Fruit fly (Drosophila melanogaster) whole organism, embryonic: ENCODE data around the gene CG12017.

ENCODE experiments used
- CG10366 ChIP-seq: fragments of 200-800 bp; sonication (Bioruptor generic); IDR thresholded peaks from 2 replicates; pipeline ENCODE4 v1.3.6; 2022; ENCODE audit warnings: missing biosample characterization, missing genetic modification characterization
- CG11696 ChIP-seq: fragments of 200-800 bp; sonication (Bioruptor generic); IDR thresholded peaks from 2 replicates; pipeline ENCODE4 v1.3.6; 2022; ENCODE audit warnings: missing biosample characterization, missing genetic modification characterization
- CG11723 ChIP-seq: fragments of 200-800 bp; sonication (Bioruptor generic); optimal IDR thresholded peaks from 2 replicates; lab custom pipeline; 2017; ENCODE audit warnings: missing biosample characterization, mild to moderate bottlenecking, missing genetic modification characterization
- CG12299 ChIP-seq: fragments of 200-800 bp; sonication (Bioruptor generic); optimal IDR thresholded peaks from 2 replicates; lab custom pipeline; 2018; ENCODE audit warnings: missing biosample characterization, mild to moderate bottlenecking, missing genetic modification characterization
- CG12659 ChIP-seq: fragments of 200-800 bp; sonication (Bioruptor generic); optimal IDR thresholded peaks from 3 replicates; lab custom pipeline; 2017; ENCODE audit warnings: mild to moderate bottlenecking, missing biosample characterization, missing genetic modification reagents, missing genetic modification characterization
- CG12769 ChIP-seq: fragments of 200-800 bp; sonication (Bioruptor generic); optimal IDR thresholded peaks from 2 replicates; lab custom pipeline; 2019; ENCODE audit warnings: missing biosample characterization, mild to moderate bottlenecking, missing genetic modification characterization, moderate library complexity
- CG12942 ChIP-seq: fragments of 200-800 bp; sonication (Bioruptor generic); optimal IDR thresholded peaks from 3 replicates; lab custom pipeline; 2016; ENCODE audit warnings: missing biosample characterization, missing genetic modification characterization
- CG13296 ChIP-seq: fragments of 200-800 bp; sonication (Bioruptor generic); optimal IDR thresholded peaks from 3 replicates; lab custom pipeline; 2018; ENCODE audit warnings: missing biosample characterization, mild to moderate bottlenecking, missing genetic modification characterization
- CG15011 ChIP-seq: fragments of 200-800 bp; sonication (Bioruptor generic); optimal IDR thresholded peaks from 3 replicates; lab custom pipeline; 2018; ENCODE audit warnings: missing biosample characterization, mild to moderate bottlenecking, missing genetic modification characterization
- CG15269 ChIP-seq: fragments of 200-800 bp; sonication (Bioruptor generic); optimal IDR thresholded peaks from 2 replicates; lab custom pipeline; 2018; ENCODE audit warnings: missing biosample characterization, mild to moderate bottlenecking, missing genetic modification characterization, moderate library complexity
- CG1647 ChIP-seq: fragments of 200-800 bp; sonication (Bioruptor generic); optimal IDR thresholded peaks from 3 replicates; lab custom pipeline; 2016; ENCODE audit warnings: missing biosample characterization, missing genetic modification characterization
- CG16813 ChIP-seq: fragments of 200-800 bp; sonication (Bioruptor generic); IDR thresholded peaks from 3 replicates; pipeline ENCODE4 v1.3.6; 2022; ENCODE audit warnings: missing biosample characterization, missing genetic modification characterization; ENCODE audit not compliant: partially characterized antibody
- CG17568 ChIP-seq: fragments of 200-800 bp; sonication (Bioruptor generic); optimal IDR thresholded peaks from 2 replicates; lab custom pipeline; 2018; ENCODE audit warnings: missing biosample characterization, mild to moderate bottlenecking, missing genetic modification characterization, moderate library complexity
- CG17829 ChIP-seq: fragments of 200-800 bp; optimal IDR thresholded peaks from 2 replicates; lab custom pipeline; 2019; ENCODE audit warnings: missing biosample characterization, mild to moderate bottlenecking, missing genetic modification characterization, moderate library complexity
- CG1832 ChIP-seq: fragments of 200-800 bp; sonication (Bioruptor generic); optimal IDR thresholded peaks from 2 replicates; lab custom pipeline; 2017; ENCODE audit warnings: missing biosample characterization, mild to moderate bottlenecking, missing genetic modification characterization, inconsistent platforms
- CG18619 ChIP-seq: fragments of 200-800 bp; sonication (Bioruptor generic); optimal IDR thresholded peaks from 3 replicates; lab custom pipeline; 2017; ENCODE audit warnings: missing biosample characterization, mild to moderate bottlenecking, missing genetic modification characterization
- CG30431 ChIP-seq: fragments of 200-800 bp; sonication (Bioruptor generic); optimal IDR thresholded peaks from 2 replicates; lab custom pipeline; 2017; ENCODE audit warnings: missing biosample characterization, missing genetic modification characterization
- CG3838 ChIP-seq: fragments of 200-800 bp; sonication (Bioruptor generic); optimal IDR thresholded peaks from 3 replicates; lab custom pipeline; 2016; ENCODE audit warnings: missing biosample characterization, missing genetic modification characterization
- CG3995 ChIP-seq: fragments of 200-800 bp; sonication (Bioruptor generic); optimal IDR thresholded peaks from 3 replicates; lab custom pipeline; 2016; ENCODE audit warnings: missing biosample characterization, missing genetic modification characterization
- CG4360 ChIP-seq: fragments of 200-800 bp; sonication (Bioruptor generic); IDR thresholded peaks from 2 replicates; pipeline ENCODE4 v1.3.6; 2022; ENCODE audit warnings: missing biosample characterization, missing genetic modification characterization
- CG5245 ChIP-seq: fragments of 200-800 bp; sonication (Bioruptor generic); optimal IDR thresholded peaks from 3 replicates; lab custom pipeline; 2016; ENCODE audit warnings: missing biosample characterization, missing genetic modification characterization
- CG6683 ChIP-seq: fragments of 200-800 bp; sonication (Bioruptor generic); optimal IDR thresholded peaks from 2 replicates; lab custom pipeline; 2017; ENCODE audit warnings: missing biosample characterization, mild to moderate bottlenecking, missing genetic modification characterization, missing genetic modification reagents
- CG6791 ChIP-seq: fragments of 200-800 bp; sonication (Bioruptor generic); IDR thresholded peaks from 3 replicates; pipeline ENCODE4 v1.3.6; 2022; ENCODE audit warnings: missing biosample characterization, missing genetic modification characterization; ENCODE audit not compliant: partially characterized antibody
- CG7271 ChIP-seq: fragments of 200-800 bp; sonication (Bioruptor generic); optimal IDR thresholded peaks from 2 replicates; lab custom pipeline; 2018; ENCODE audit warnings: missing biosample characterization, mild to moderate bottlenecking, missing genetic modification characterization, moderate library complexity
- CG7556 ChIP-seq: fragments of 200-800 bp; sonication (Bioruptor generic); optimal IDR thresholded peaks from 2 replicates; lab custom pipeline; 2017; ENCODE audit warnings: missing biosample characterization, mild to moderate bottlenecking, missing genetic modification characterization
- CG8765 ChIP-seq: fragments of 200-800 bp; sonication (Bioruptor generic); IDR thresholded peaks from 2 replicates; pipeline ENCODE4 v1.3.6; 2022; ENCODE audit warnings: missing biosample characterization, missing genetic modification characterization
- CG9215 ChIP-seq: fragments of 200-800 bp; sonication (Bioruptor generic); IDR thresholded peaks from 2 replicates; pipeline ENCODE4 v1.3.6; 2022; ENCODE audit warnings: missing biosample characterization, missing genetic modification characterization
- CHES-1-like ChIP-seq: fragments of 200-800 bp; sonication (Bioruptor generic); optimal IDR thresholded peaks from 2 replicates; lab custom pipeline; 2016; ENCODE audit warnings: missing biosample characterization, missing genetic modification characterization
- HmgD ChIP-seq: fragments of 200-800 bp; sonication (Bioruptor generic); optimal IDR thresholded peaks from 3 replicates; lab custom pipeline; 2016; ENCODE audit warnings: missing biosample characterization, missing genetic modification characterization
- Hr51 ChIP-seq, 2 experiments: fragments of 200-800 bp; sonication (Bioruptor generic); optimal IDR thresholded peaks; 2 replicates in 1 of 2; 3 replicates in 1 of 2; lab custom pipeline; 2016 to 2018; ENCODE audit warnings: missing biosample characterization in 2 of 2, missing genetic modification characterization in 2 of 2, mild to moderate bottlenecking in 1 of 2, moderate library complexity in 1 of 2
- Optix ChIP-seq: fragments of 200-800 bp; sonication (Bioruptor generic); IDR thresholded peaks from 3 replicates; pipeline ENCODE4 v1.3.6; 2022; ENCODE audit warnings: missing biosample characterization, missing genetic modification characterization
- ap ChIP-seq: fragments of 200-800 bp; sonication (Bioruptor generic); IDR thresholded peaks from 2 replicates; pipeline ENCODE4 v1.3.6; 2022; ENCODE audit warnings: missing biosample characterization, missing genetic modification characterization
- ato ChIP-seq: fragments of 200-800 bp; sonication (Bioruptor generic); IDR thresholded peaks from 2 replicates; pipeline ENCODE4 v1.3.6; 2022; ENCODE audit warnings: missing biosample characterization, missing genetic modification characterization; ENCODE audit not compliant: partially characterized antibody
- cg ChIP-seq: fragments of 200-800 bp; sonication (Bioruptor generic); optimal IDR thresholded peaks from 3 replicates; lab custom pipeline; 2019; ENCODE audit warnings: missing biosample characterization, mild to moderate bottlenecking, missing genetic modification characterization, moderate library complexity
- chn ChIP-seq: fragments of 200-800 bp; sonication (Bioruptor generic); optimal IDR thresholded peaks from 2 replicates; lab custom pipeline; 2016; ENCODE audit warnings: missing biosample characterization, missing genetic modification characterization
- fd64A ChIP-seq: fragments of 200-800 bp; sonication (Bioruptor generic); optimal IDR thresholded peaks from 3 replicates; lab custom pipeline; 2018; ENCODE audit warnings: missing biosample characterization, mild to moderate bottlenecking, missing genetic modification characterization
- her ChIP-seq: fragments of 200-800 bp; sonication (Bioruptor generic); optimal IDR thresholded peaks from 2 replicates; lab custom pipeline; 2016; ENCODE audit warnings: missing biosample characterization, missing genetic modification characterization
- jigr1 ChIP-seq: fragments of 200-800 bp; sonication (Bioruptor generic); IDR thresholded peaks from 3 replicates; pipeline ENCODE4 v1.3.6; 2022; ENCODE audit warnings: missing biosample characterization, missing genetic modification characterization
- kay ChIP-seq: fragments of 200-800 bp; sonication (Bioruptor generic); optimal IDR thresholded peaks from 2 replicates; lab custom pipeline; 2016; ENCODE audit warnings: missing biosample characterization, missing genetic modification characterization
- lbe ChIP-seq: fragments of 200-800 bp; sonication (Bioruptor generic); optimal IDR thresholded peaks from 2 replicates; lab custom pipeline; 2016; ENCODE audit warnings: missing biosample characterization, mild to moderate bottlenecking, missing genetic modification characterization
- org-1 ChIP-seq: fragments of 200-800 bp; sonication (Bioruptor generic); optimal IDR thresholded peaks from 2 replicates; lab custom pipeline; 2017; ENCODE audit warnings: missing biosample characterization, missing genetic modification characterization
- otp ChIP-seq: fragments of 200-800 bp; sonication (Bioruptor generic); IDR thresholded peaks from 3 replicates; pipeline ENCODE4, ENCODE4 v1.3.6; 2022; ENCODE audit warnings: missing biosample characterization, missing genetic modification characterization
- pan ChIP-seq, 4 experiments: fragments of >200 bp in 3 of 4; fragments of 200-800 bp in 1 of 4; sonication (Bioruptor generic) in 1 of 4; optimal IDR thresholded peaks in 3 of 4; IDR thresholded peaks in 1 of 4; 2 replicates each; pipeline versions ENCODE4 v1.3.6 to Lab custom; 2017 to 2022; ENCODE audit warnings: missing biosample characterization in 2 of 4, missing genetic modification characterization in 2 of 4, mixed read lengths in 1 of 4
- peb ChIP-seq: fragments of 200-800 bp; sonication (Bioruptor generic); IDR thresholded peaks from 2 replicates; pipeline ENCODE4 v1.3.6; 2022; ENCODE audit warnings: missing biosample characterization, missing genetic modification characterization
- ssp ChIP-seq: fragments of 200-800 bp; sonication (Bioruptor generic); IDR thresholded peaks from 2 replicates; pipeline ENCODE4 v1.3.6; 2022; ENCODE audit warnings: missing biosample characterization, missing genetic modification characterization
- tap ChIP-seq: fragments of 200-800 bp; optimal IDR thresholded peaks from 3 replicates; lab custom pipeline; 2019; ENCODE audit warnings: missing biosample characterization, mild to moderate bottlenecking, missing genetic modification characterization, moderate library complexity
- toy ChIP-seq: fragments of 200-800 bp; sonication (Bioruptor generic); IDR thresholded peaks from 2 replicates; pipeline ENCODE4 v1.3.6; 2022; ENCODE audit warnings: missing biosample characterization, missing genetic modification characterization
- trem ChIP-seq: fragments of 200-800 bp; optimal IDR thresholded peaks from 3 replicates; lab custom pipeline; 2019; ENCODE audit warnings: missing biosample characterization, mild to moderate bottlenecking, missing genetic modification characterization, moderate library complexity
- usp ChIP-seq: fragments of >200 bp; optimal IDR thresholded peaks from 2 replicates; lab custom pipeline; 2017; ENCODE audit warnings: missing biosample characterization, missing genetic modification characterization
- zfh1 ChIP-seq: fragments of 200-800 bp; sonication (Bioruptor generic); IDR thresholded peaks from 3 replicates; pipeline ENCODE4 v1.3.6; 2022; ENCODE audit warnings: missing biosample characterization, missing genetic modification characterization

The CG12017 gene

DNA sequence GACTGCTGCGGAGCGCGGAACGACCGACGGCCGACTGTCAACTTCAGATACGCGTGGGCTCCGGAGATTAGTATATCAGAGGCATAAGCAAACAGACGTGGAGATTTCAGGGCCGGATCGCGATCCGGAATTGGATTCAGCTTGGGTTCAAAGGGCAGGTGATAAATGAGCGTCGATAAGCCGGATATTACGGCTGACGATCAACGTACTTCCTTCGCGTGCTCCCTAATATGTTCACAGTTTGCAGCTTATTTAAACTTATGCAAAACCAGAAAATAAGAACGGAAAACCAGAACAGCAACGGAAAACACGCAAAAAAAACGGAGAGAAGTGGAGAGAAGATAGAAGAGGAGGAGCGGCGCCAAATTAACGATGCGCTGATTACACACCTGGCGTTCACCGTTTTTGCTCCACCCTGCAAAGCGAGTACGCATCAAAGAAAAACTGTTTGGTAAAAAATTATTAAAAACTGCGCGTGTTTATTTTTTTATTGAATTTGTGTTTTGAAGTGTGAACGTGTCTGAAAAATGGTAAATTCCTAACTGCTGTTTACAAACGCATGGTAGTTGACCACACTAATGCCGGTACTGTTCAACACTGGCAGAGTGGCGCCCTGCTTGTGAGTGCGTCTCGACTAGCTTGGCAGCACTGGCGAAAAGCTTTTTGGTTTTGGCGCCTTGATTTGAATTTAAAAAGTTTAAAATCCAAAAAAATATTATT lies 40.8 kb upstream of the CG12017 start, which contains the start of gene CG17746 (continued):
- TF ChIP-seq usp (GFP tag; lab: Kevin White, UChicago) = no peak
- no peak for TF ChIP-seq ap (GFP tag; lab: Robert Waterston, UW)
- TF ChIP-seq CHES-1-like (GFP tag; lab: Kevin White, UChicago) = peak; percentile 79
- peak; percentile 87 for TF ChIP-seq trem (tag; lab: Kevin White, UChicago)
- no peak for TF ChIP-seq CG1832 (GFP tag; lab: Kevin White, UChicago)
- TF ChIP-seq fd64A (GFP tag; lab: Kevin White, UChicago) = no peak
- TF ChIP-seq CG7271 (tag; lab: Kevin White, UChicago) = no peak
- no peak for TF ChIP-seq CG8765 (GFP tag; lab: Robert Waterston, UW)
- no peak for TF ChIP-seq CG12942 (GFP tag; lab: Kevin White, UChicago)
- peak; percentile 50; the same call in 1 of the 2 replicates for TF ChIP-seq ato
- no peak for TF ChIP-seq CG9215 (GFP tag; lab: Robert Waterston, UW)
- TF ChIP-seq pan (optimal IDR thresholded peaks at IDR 0.05; lab: Kevin White, UChicago) = no peak
- no peak for TF ChIP-seq pan (GFP tag; optimal IDR thresholded peaks at IDR 0.05 in 1 of 2, IDR thresholded peaks at IDR 0.05 in 1 of 2)
- no peak for TF ChIP-seq CG3838 (GFP tag; lab: Kevin White, UChicago)
- TF ChIP-seq CG15269 (tag; lab: Kevin White, UChicago) = no peak
- no peak for TF ChIP-seq CG4360 (GFP tag; lab: Robert Waterston, UW)
- TF ChIP-seq CG30431 = no peak
- TF ChIP-seq CG12769 = no peak
- TF ChIP-seq zfh1 = no peak
- peak; percentile 1 for TF ChIP-seq CG3995 (GFP tag; lab: Kevin White, UChicago)
- TF ChIP-seq CG12659 = peak; percentile 75
- TF ChIP-seq CG17829 (tag; lab: Kevin White, UChicago) = peak; percentile 54
- TF ChIP-seq ssp (GFP tag; lab: Robert Waterston, UW) = no peak
- TF ChIP-seq jigr1 (GFP tag; lab: Robert Waterston, UW) = no peak
- peak; percentile 53 for TF ChIP-seq her (GFP tag; lab: Kevin White, UChicago)
- no peak for TF ChIP-seq CG11723 (GFP tag; lab: Kevin White, UChicago)
- TF ChIP-seq kay (GFP tag; lab: Kevin White, UChicago) = peak; percentile 43
- peak; percentile 15 for TF ChIP-seq CG1647
- no peak for TF ChIP-seq toy (GFP tag; lab: Robert Waterston, UW)
- TF ChIP-seq CG10366 (GFP tag; lab: Robert Waterston, UW) = no peak
- no peak for TF ChIP-seq CG15011 (GFP tag; lab: Kevin White, UChicago)
- no peak for TF ChIP-seq CG11696 (GFP tag; lab: Robert Waterston, UW)
- TF ChIP-seq org-1 (GFP tag; lab: Kevin White, UChicago) = no peak
- no peak for TF ChIP-seq CG12299
- TF ChIP-seq CG6791 (GFP tag; lab: Robert Waterston, UW) = peak; percentile 67
- no peak for TF ChIP-seq CG17568 (GFP tag; lab: Kevin White, UChicago)
- TF ChIP-seq cg (GFP tag; lab: Kevin White, UChicago) = no peak
- peak in 1 of 2 experiments; percentile 78 for TF ChIP-seq Hr51 (GFP tag; optimal IDR thresholded peaks at IDR 0.05; lab: Kevin White, UChicago)
- no peak for TF ChIP-seq CG18619 (GFP tag; lab: Kevin White, UChicago)
- no peak for TF ChIP-seq CG6683 (GFP tag; lab: Kevin White, UChicago)
- peak; percentile 60; the same call in 2 of the 3 replicates for TF ChIP-seq CG16813 (GFP tag; lab: Robert Waterston, UW)
- peak; percentile 21 for TF ChIP-seq chn (GFP tag; lab: Kevin White, UChicago)
- TF ChIP-seq tap = no peak
- no peak for TF ChIP-seq Optix (GFP tag; lab: Robert Waterston, UW)
- no peak for TF ChIP-seq lbe (GFP tag; lab: Kevin White, UChicago)
- no peak for TF ChIP-seq CG13296 (GFP tag; lab: Kevin White, UChicago)
- no peak for TF ChIP-seq CG5245 (GFP tag; lab: Kevin White, UChicago)
- no peak for TF ChIP-seq peb (GFP tag; lab: Robert Waterston, UW)
- no peak for TF ChIP-seq CG7556
- TF ChIP-seq HmgD (GFP tag; lab: Kevin White, UChicago) = peak; percentile 53
- no peak for TF ChIP-seq otp
